Fruit fly (Drosophila melanogaster): ENCODE data around the gene Bili.

Gene Bili

dm6 chr3R:25172976-25173375 lies 41.9 kb downstream of the Bili start:
- TF ChIP-seq CG14655 (GFP tag; optimal IDR thresholded peaks at IDR 0.05) (no peak), Pif1B (GFP tag; optimal IDR thresholded peaks at IDR 0.05) (no peak), CG34367 (tag; optimal IDR thresholded peaks at IDR 0.05) (no peak), CG4496 (GFP tag; IDR thresholded peaks at IDR 0.05) (no peak), CG8159 (tag; optimal IDR thresholded peaks at IDR 0.05) (no peak), D1 (tag; optimal IDR thresholded peaks at IDR 0.05) (no peak), Ets98B (GFP tag; IDR thresholded peaks at IDR 0.05) (no peak)

dm6 chr3R:25174244-25174643 lies 43.1 kb downstream of the Bili start:
- peak; percentile 50 for TF ChIP-seq CG34367 (tag; optimal IDR thresholded peaks at IDR 0.05)
- no peak for TF ChIP-seq Pif1B (GFP tag; optimal IDR thresholded peaks at IDR 0.05)
- TF ChIP-seq CG12605 (GFP tag; IDR thresholded peaks at IDR 0.05): no peak
- no peak for TF ChIP-seq CG10348 (GFP tag; IDR thresholded peaks at IDR 0.05)
- no peak for TF ChIP-seq fd96Ca (GFP tag; IDR thresholded peaks at IDR 0.05)
- TF ChIP-seq CG8159 (tag; optimal IDR thresholded peaks at IDR 0.05): peak; percentile 84
- TF ChIP-seq D1 (tag; optimal IDR thresholded peaks at IDR 0.05): no peak
- no peak for TF ChIP-seq rn (GFP tag; IDR thresholded peaks at IDR 0.05)
- no peak for TF ChIP-seq CG32121 (GFP tag; IDR thresholded peaks at IDR 0.05)
- peak; percentile 50 for TF ChIP-seq Snoo (tag; optimal IDR thresholded peaks at IDR 0.05)
- peak; percentile 25 for TF ChIP-seq CG8301 (tag; optimal IDR thresholded peaks at IDR 0.05)
- TF ChIP-seq CG17806 (tag; optimal IDR thresholded peaks at IDR 0.05): peak; percentile 65
- no peak for TF ChIP-seq CG4496 (GFP tag; IDR thresholded peaks at IDR 0.05)
- no peak for TF ChIP-seq EcR (GFP tag; optimal IDR thresholded peaks at IDR 0.05)
- no peak for TF ChIP-seq Ets98B (GFP tag; IDR thresholded peaks at IDR 0.05)
- peak; percentile 43 for TF ChIP-seq CG14655 (GFP tag; optimal IDR thresholded peaks at IDR 0.05)
- TF ChIP-seq CG15710 (tag; optimal IDR thresholded peaks at IDR 0.05): peak; percentile 70
- peak; percentile 66 for TF ChIP-seq CG9948 (tag; optimal IDR thresholded peaks at IDR 0.05)
- TF ChIP-seq gl (tag; optimal IDR thresholded peaks at IDR 0.05): peak; percentile 18
- peak; percentile 49 for TF ChIP-seq Pif1A (GFP tag; optimal IDR thresholded peaks at IDR 0.05)
- no peak for TF ChIP-seq CG13204 (GFP tag; optimal IDR thresholded peaks at IDR 0.05)

dm6 chr3R:25176517-25176916 lies 45.4 kb downstream of the Bili start:
- TF ChIP-seq Pif1B (GFP tag; optimal IDR thresholded peaks at IDR 0.05) (no peak), CG4496 (GFP tag; IDR thresholded peaks at IDR 0.05) (no peak), CG17806 (tag; optimal IDR thresholded peaks at IDR 0.05) (no peak), CG10348 (GFP tag; IDR thresholded peaks at IDR 0.05) (no peak), rn (GFP tag; IDR thresholded peaks at IDR 0.05) (no peak), Ets98B (GFP tag; IDR thresholded peaks at IDR 0.05) (no peak), CG8159 (tag; optimal IDR thresholded peaks at IDR 0.05) (peak; percentile 21), CG14655 (GFP tag; optimal IDR thresholded peaks at IDR 0.05) (no peak), CG12605 (GFP tag; IDR thresholded peaks at IDR 0.05) (no peak), CG15710 (tag; optimal IDR thresholded peaks at IDR 0.05) (peak; percentile 12), CG9948 (tag; optimal IDR thresholded peaks at IDR 0.05) (no peak)

dm6 chr3R:25177429-25177828 lies 46.3 kb downstream of the Bili start:
- no peak for TF ChIP-seq CG10348 (GFP tag; IDR thresholded peaks at IDR 0.05)
- TF ChIP-seq gl (tag; optimal IDR thresholded peaks at IDR 0.05): no peak
- no peak for TF ChIP-seq D1 (tag; optimal IDR thresholded peaks at IDR 0.05)
- no peak for TF ChIP-seq Pif1A (GFP tag; optimal IDR thresholded peaks at IDR 0.05)
- no peak for TF ChIP-seq CG34367 (tag; optimal IDR thresholded peaks at IDR 0.05)
- no peak for TF ChIP-seq Pif1B (GFP tag; optimal IDR thresholded peaks at IDR 0.05)
- no peak for TF ChIP-seq Snoo (tag; optimal IDR thresholded peaks at IDR 0.05)
- TF ChIP-seq CG15710 (tag; optimal IDR thresholded peaks at IDR 0.05): no peak
- no peak for TF ChIP-seq CG4496 (GFP tag; IDR thresholded peaks at IDR 0.05)
- no peak for TF ChIP-seq CG8159 (tag; optimal IDR thresholded peaks at IDR 0.05)
- TF ChIP-seq CG32121 (GFP tag; IDR thresholded peaks at IDR 0.05): no peak
- no peak for TF ChIP-seq Ets98B (GFP tag; IDR thresholded peaks at IDR 0.05)
- no peak for TF ChIP-seq EcR (GFP tag; optimal IDR thresholded peaks at IDR 0.05)
- TF ChIP-seq CG9948 (tag; optimal IDR thresholded peaks at IDR 0.05): no peak
- no peak for TF ChIP-seq CG14655 (GFP tag; optimal IDR thresholded peaks at IDR 0.05)
- no peak for TF ChIP-seq fd96Ca (GFP tag; IDR thresholded peaks at IDR 0.05)

dm6 chr3R:25178521-25178920 lies 47.4 kb downstream of the Bili start:
- peak; percentile 47 for TF ChIP-seq rn (GFP tag; IDR thresholded peaks at IDR 0.05)
- peak; percentile 69 for TF ChIP-seq CG9948 (tag; optimal IDR thresholded peaks at IDR 0.05)
- peak; percentile 74 for TF ChIP-seq CG17806 (tag; optimal IDR thresholded peaks at IDR 0.05)
- TF ChIP-seq gl (tag; optimal IDR thresholded peaks at IDR 0.05): peak; percentile 17
- peak; percentile 75 for TF ChIP-seq CG34367 (tag; optimal IDR thresholded peaks at IDR 0.05)
- TF ChIP-seq CG10348 (GFP tag; IDR thresholded peaks at IDR 0.05): no peak
- peak; percentile 39; the same call in 1 of the 3 replicates for TF ChIP-seq CG4496 (GFP tag; IDR thresholded peaks at IDR 0.05)
- peak; percentile 27; the same call in 1 of the 2 replicates for TF ChIP-seq Ets98B (GFP tag; IDR thresholded peaks at IDR 0.05)
- TF ChIP-seq EcR (GFP tag; optimal IDR thresholded peaks at IDR 0.05): no peak
- TF ChIP-seq CG13204 (GFP tag; optimal IDR thresholded peaks at IDR 0.05): peak; percentile 66
- peak; percentile 73 for TF ChIP-seq Pif1A (GFP tag; optimal IDR thresholded peaks at IDR 0.05)
- TF ChIP-seq CG32121 (GFP tag; IDR thresholded peaks at IDR 0.05): no peak
- peak; percentile 83 for TF ChIP-seq CG8159 (tag; optimal IDR thresholded peaks at IDR 0.05)
- peak; percentile 51 for TF ChIP-seq CG14655 (GFP tag; optimal IDR thresholded peaks at IDR 0.05)
- peak; percentile 42; the same call in 1 of the 3 replicates for TF ChIP-seq fd96Ca (GFP tag; IDR thresholded peaks at IDR 0.05)
- TF ChIP-seq Snoo (tag; optimal IDR thresholded peaks at IDR 0.05): peak; percentile 29
- peak; percentile 84 for TF ChIP-seq CG15710 (tag; optimal IDR thresholded peaks at IDR 0.05)
- peak; percentile 63 for TF ChIP-seq Pif1B (GFP tag; optimal IDR thresholded peaks at IDR 0.05)
- TF ChIP-seq CG8301 (tag; optimal IDR thresholded peaks at IDR 0.05): peak; percentile 41
- no peak for TF ChIP-seq CG12605 (GFP tag; IDR thresholded peaks at IDR 0.05)
- TF ChIP-seq D1 (tag; optimal IDR thresholded peaks at IDR 0.05): no peak

dm6 chr3R:25181424-25181823 lies 50.3 kb downstream of the Bili start:
- TF ChIP-seq CG8301 (tag; optimal IDR thresholded peaks at IDR 0.05) (no peak), D1 (tag; optimal IDR thresholded peaks at IDR 0.05) (no peak), CG14655 (GFP tag; optimal IDR thresholded peaks at IDR 0.05) (no peak), CG32121 (GFP tag; IDR thresholded peaks at IDR 0.05) (no peak), CG9948 (tag; optimal IDR thresholded peaks at IDR 0.05) (no peak), EcR (GFP tag; optimal IDR thresholded peaks at IDR 0.05) (no peak), Ets98B (GFP tag; IDR thresholded peaks at IDR 0.05) (no peak), CG4496 (GFP tag; IDR thresholded peaks at IDR 0.05) (no peak), CG8159 (tag; optimal IDR thresholded peaks at IDR 0.05) (no peak), fd96Ca (GFP tag; IDR thresholded peaks at IDR 0.05) (no peak), CG17806 (tag; optimal IDR thresholded peaks at IDR 0.05) (no peak), rn (GFP tag; IDR thresholded peaks at IDR 0.05) (no peak), CG10348 (GFP tag; IDR thresholded peaks at IDR 0.05) (no peak)

Measured in whole organism, pupa.